Worm (Caenorhabditis elegans): ENCODE measurements around the gene F23F12.3.

- no peak for TF ChIP-seq him-1 (tag; optimal IDR thresholded peaks at IDR 0.05)
- no peak for TF ChIP-seq W03F9.2 (tag; optimal IDR thresholded peaks at IDR 0.05)
Measured at ce11 chrIII:6471451-6471850, 28.9 kb upstream of the F23F12.3 start, which contains the start of gene wht-6.

All from whole organism, L4/young adult.